Worm (Caenorhabditis elegans): Measurements from ENCODE around the gene cav-2.

cav-2 gene

DNA sequence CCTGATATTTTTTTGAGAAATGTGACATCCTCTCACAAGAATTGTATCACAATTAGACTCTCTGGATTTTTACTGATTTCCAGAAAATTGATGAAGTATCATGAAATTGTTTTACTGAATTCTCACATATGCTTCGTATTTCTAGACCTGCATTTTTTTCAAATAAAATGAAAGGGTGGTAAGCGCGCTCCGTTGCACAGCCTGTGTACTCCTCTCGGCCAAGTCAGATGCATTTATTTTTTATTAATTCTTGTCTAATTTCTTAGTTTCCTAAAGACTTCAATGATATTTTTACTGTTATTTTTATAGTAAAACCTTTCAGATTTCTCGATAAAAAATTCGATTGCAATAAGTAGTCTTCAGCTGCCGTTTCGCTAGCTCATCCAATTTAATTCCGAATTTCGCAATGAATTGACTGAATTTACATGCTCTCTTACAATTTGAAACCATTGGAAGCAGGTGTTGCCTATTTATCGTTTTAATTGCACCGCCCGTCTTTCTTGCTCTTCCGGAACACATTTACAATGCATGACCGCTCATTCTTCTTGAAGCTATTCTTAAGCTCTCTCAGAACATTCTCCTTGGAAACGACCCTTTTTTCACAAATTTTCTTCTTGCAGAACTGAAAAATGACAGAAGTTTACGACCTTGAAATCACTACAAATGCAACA lies 34.7 kb downstream of the cav-2 start, which contains the start of gene tbcb-1 (continued):
- TF ChIP-seq nhr-20 (tag; optimal IDR thresholded peaks at IDR 0.05) (peak; percentile 60), hlh-17 (GFP tag; optimal IDR thresholded peaks at IDR 0.05; ENCODE audit: borderline replicate concordance) (no peak), ceh-88 (GFP tag; IDR thresholded peaks at IDR 0.05) (no peak), mab-9 (GFP tag; IDR thresholded peaks at IDR 0.05) (no peak), jun-1 (tag; optimal IDR thresholded peaks at IDR 0.05) (no peak), egl-27 (tag; optimal IDR thresholded peaks at IDR 0.05) (no peak), nhr-237 (tag; optimal IDR thresholded peaks at IDR 0.05) (no peak), aly-2 (tag; optimal IDR thresholded peaks at IDR 0.05) (no peak), lir-3 (tag; optimal IDR thresholded peaks at IDR 0.05; ENCODE audit: poor library complexity) (peak; percentile 29), ceh-8 (GFP tag; optimal IDR thresholded peaks at IDR 0.05) (no peak), fkh-4 (tag; optimal IDR thresholded peaks at IDR 0.05; ENCODE audit: borderline replicate concordance) (peak; percentile 4), sup-37 (GFP tag; optimal IDR thresholded peaks at IDR 0.05) (no peak), F16B12.6 (tag; optimal IDR thresholded peaks at IDR 0.05) (no peak), tbx-2 (tag; optimal IDR thresholded peaks at IDR 0.05) (peak; percentile 37), snu-23 (GFP tag; optimal IDR thresholded peaks at IDR 0.05) (peak; percentile 56), zip-4 (GFP tag; optimal IDR thresholded peaks at IDR 0.05) (no peak), Y116A8C.19 (tag; optimal IDR thresholded peaks at IDR 0.05; ENCODE audit: borderline replicate concordance) (no peak), irx-1 (tag; optimal IDR thresholded peaks at IDR 0.05) (peak; percentile 41), dsc-1 (tag; optimal IDR thresholded peaks at IDR 0.05) (peak; percentile 69), isw-1 (GFP tag; IDR thresholded peaks at IDR 0.05) (no peak), fkh-8 (tag; optimal IDR thresholded peaks at IDR 0.05) (no peak), nhr-71 (tag; optimal IDR thresholded peaks at IDR 0.05) (peak; percentile 66), pag-3 (tag; optimal IDR thresholded peaks at IDR 0.05; ENCODE audit: borderline replicate concordance, insufficient read depth) (no peak), lin-39 (tag; optimal IDR thresholded peaks at IDR 0.05) (no peak), unc-98 (GFP tag; IDR thresholded peaks at IDR 0.05) (no peak), efl-3 (GFP tag; optimal IDR thresholded peaks at IDR 0.05) (no peak), ces-1 (GFP tag; optimal IDR thresholded peaks at IDR 0.05) (no peak), ets-5 (GFP tag; IDR thresholded peaks at IDR 0.05) (no peak), dpl-1 (GFP tag; optimal IDR thresholded peaks at IDR 0.05) (peak; percentile 33 to 74 (median 65)), efl-1 (optimal IDR thresholded peaks at IDR 0.05) (peak; percentile 46 to 66), efl-1 (GFP tag; optimal IDR thresholded peaks at IDR 0.05 in 1 of 2) (peak; percentile 58 to 95), C34B4.2 (tag; optimal IDR thresholded peaks at IDR 0.05) (no peak), tlp-1 (tag; optimal IDR thresholded peaks at IDR 0.05) (no peak), nhr-11 (tag; optimal IDR thresholded peaks at IDR 0.05) (no peak), mdl-1 (tag; optimal IDR thresholded peaks at IDR 0.05) (no peak), nhr-84 (tag; optimal IDR thresholded peaks at IDR 0.05) (no peak), hpl-2 (GFP tag; optimal IDR thresholded peaks at IDR 0.05) (no peak), egl-13 (tag; optimal IDR thresholded peaks at IDR 0.05) (peak; percentile 26), vab-15 (tag; optimal IDR thresholded peaks at IDR 0.05) (no peak), pqm-1 (tag; optimal IDR thresholded peaks at IDR 0.05) (no peak), pax-3 (tag; optimal IDR thresholded peaks at IDR 0.05) (no peak), nhr-77 (tag; optimal IDR thresholded peaks at IDR 0.05) (no peak), nhr-47 (tag; optimal IDR thresholded peaks at IDR 0.05) (peak; percentile 67), ceh-82 (tag; optimal IDR thresholded peaks at IDR 0.05) (peak in 2 of 3 experiments; percentile 35), fos-1 (tag; optimal IDR thresholded peaks at IDR 0.05) (no peak), nhr-12 (tag; optimal IDR thresholded peaks at IDR 0.05) (no peak), nhr-19 (GFP tag; conservative IDR thresholded peaks at IDR 0.05) (no peak; the same call in 1 of the 2 replicates), nhr-90 (tag; optimal IDR thresholded peaks at IDR 0.05; ENCODE audit: poor library complexity) (peak; percentile 37), snpc-4 (tag; optimal IDR thresholded peaks at IDR 0.05) (peak; percentile 0), lin-13 (GFP tag; optimal IDR thresholded peaks at IDR 0.05) (no peak)

All from whole organism, L1 larva.